Fruit fly (Drosophila melanogaster) whole organism, prepupa: Measurements from ENCODE around the gene CG14645.

Experiments
- CG10669 ChIP-seq: fragments of 200-800 bp; sonication (Bioruptor generic); optimal IDR thresholded peaks from 3 replicates; lab custom pipeline; 2018; ENCODE audit warnings: missing biosample characterization, mild to moderate bottlenecking, missing genetic modification characterization, moderate library complexity
- CG11294 ChIP-seq: fragments of 200-800 bp; sonication (Bioruptor generic); IDR thresholded peaks from 2 replicates; pipeline ENCODE4 v1.3.6; 2022; ENCODE audit warnings: missing biosample characterization, missing genetic modification characterization
- CG11902 ChIP-seq: fragments of 200-800 bp; sonication (Bioruptor generic); optimal IDR thresholded peaks from 3 replicates; lab custom pipeline; 2016; ENCODE audit warnings: missing biosample characterization, missing genetic modification characterization
- CG15336 ChIP-seq: fragments of 200-800 bp; sonication (Bioruptor generic); IDR thresholded peaks from 2 replicates; pipeline ENCODE4 v1.3.6; 2022; ENCODE audit warnings: missing biosample characterization, missing genetic modification characterization
- CG16779 ChIP-seq: fragments of 200-800 bp; sonication (Bioruptor generic); optimal IDR thresholded peaks from 3 replicates; lab custom pipeline; 2017; ENCODE audit warnings: missing biosample characterization, mild to moderate bottlenecking, missing genetic modification characterization
- CG3032 ChIP-seq: fragments of 200-800 bp; optimal IDR thresholded peaks from 2 replicates; lab custom pipeline; 2019; ENCODE audit warnings: missing biosample characterization, mild to moderate bottlenecking, missing genetic modification characterization, moderate library complexity
- CG31627 ChIP-seq: fragments of 200-800 bp; sonication (Bioruptor generic); optimal IDR thresholded peaks from 3 replicates; lab custom pipeline; 2016; ENCODE audit warnings: missing biosample characterization, missing genetic modification characterization
- CG34406 ChIP-seq: fragments of 200-800 bp; sonication (Bioruptor generic); optimal IDR thresholded peaks from 3 replicates; lab custom pipeline; 2016; ENCODE audit warnings: missing biosample characterization, missing genetic modification characterization
- CG3919 ChIP-seq: fragments of 200-800 bp; sonication (Bioruptor generic); optimal IDR thresholded peaks from 3 replicates; lab custom pipeline; 2016; ENCODE audit warnings: missing biosample characterization, missing genetic modification characterization
- CG6163 ChIP-seq: fragments of 200-800 bp; sonication (Bioruptor generic); IDR thresholded peaks from 3 replicates; pipeline ENCODE4 v1.3.6; 2022; ENCODE audit warnings: missing biosample characterization, missing genetic modification characterization
- CG6276 ChIP-seq: fragments of 200-800 bp; sonication (Bioruptor generic); optimal IDR thresholded peaks from 2 replicates; lab custom pipeline; 2017; ENCODE audit warnings: missing biosample characterization, mild to moderate bottlenecking, missing genetic modification characterization
- CG6808 ChIP-seq: fragments of 200-800 bp; sonication (Bioruptor generic); optimal IDR thresholded peaks from 3 replicates; lab custom pipeline; 2017; ENCODE audit warnings: missing biosample characterization, missing genetic modification characterization, mild to moderate bottlenecking, moderate library complexity, missing genetic modification reagents
- CG6854 ChIP-seq: fragments of 200-800 bp; sonication (Bioruptor generic); optimal IDR thresholded peaks from 2 replicates; lab custom pipeline; 2017; ENCODE audit warnings: missing biosample characterization, mild to moderate bottlenecking, missing genetic modification characterization
- CG8119 ChIP-seq: fragments of 200-800 bp; sonication (Bioruptor generic); IDR thresholded peaks from 3 replicates; pipeline ENCODE4 v1.3.6; 2022; ENCODE audit warnings: missing biosample characterization, missing genetic modification characterization
- CG8319 ChIP-seq: fragments of 200-800 bp; sonication (Bioruptor generic); optimal IDR thresholded peaks from 3 replicates; lab custom pipeline; 2016; ENCODE audit warnings: missing biosample characterization, missing genetic modification characterization
- CG8632 ChIP-seq: fragments of 200-800 bp; sonication (Bioruptor generic); optimal IDR thresholded peaks from 3 replicates; lab custom pipeline; 2016; ENCODE audit warnings: missing biosample characterization, missing genetic modification characterization
- CG9139 ChIP-seq: fragments of 200-800 bp; sonication (Bioruptor generic); optimal IDR thresholded peaks from 3 replicates; lab custom pipeline; 2017; ENCODE audit warnings: missing biosample characterization, mild to moderate bottlenecking, missing genetic modification characterization
- Eip78C ChIP-seq: fragments of 200-800 bp; sonication (Bioruptor generic); peaks from one replicate; lab custom pipeline; 2016; ENCODE audit warnings: missing biosample characterization, missing genetic modification characterization
- Ets96B ChIP-seq: fragments of 200-800 bp; optimal IDR thresholded peaks from 2 replicates; lab custom pipeline; 2019; ENCODE audit warnings: missing biosample characterization, mild to moderate bottlenecking, missing genetic modification characterization, moderate library complexity
- Gug ChIP-seq: fragments of 200-800 bp; sonication (Bioruptor generic); IDR thresholded peaks from 2 replicates; pipeline ENCODE4 v1.3.6; 2022; ENCODE audit warnings: missing biosample characterization, missing genetic modification characterization
- Hr39 ChIP-seq: fragments of 200-800 bp; sonication (Bioruptor generic); optimal IDR thresholded peaks from 2 replicates; lab custom pipeline; 2016; ENCODE audit warnings: missing biosample characterization, missing genetic modification characterization
- achi ChIP-seq: fragments of 200-800 bp; sonication (Bioruptor generic); optimal IDR thresholded peaks from 3 replicates; lab custom pipeline; 2016; ENCODE audit warnings: missing biosample characterization, missing genetic modification characterization
- acj6 ChIP-seq: fragments of 200-800 bp; sonication (Bioruptor generic); optimal IDR thresholded peaks from 3 replicates; lab custom pipeline; 2016; ENCODE audit warnings: missing biosample characterization, missing genetic modification characterization
- cyc ChIP-seq: fragments of 200-800 bp; sonication (Bioruptor generic); optimal IDR thresholded peaks from 3 replicates; lab custom pipeline; 2016; ENCODE audit warnings: missing biosample characterization, missing genetic modification characterization
- dac ChIP-seq: fragments of 200-800 bp; sonication (Bioruptor generic); optimal IDR thresholded peaks from 2 replicates; lab custom pipeline; 2017; ENCODE audit warnings: missing biosample characterization, mild to moderate bottlenecking, missing genetic modification characterization
- esn ChIP-seq: fragments of 200-800 bp; sonication (Bioruptor generic); optimal IDR thresholded peaks from 2 replicates; lab custom pipeline; 2016; ENCODE audit warnings: missing biosample characterization, mild to moderate bottlenecking, missing genetic modification characterization, moderate library complexity
- fd59A ChIP-seq: fragments of 200-800 bp; sonication (Bioruptor generic); optimal IDR thresholded peaks from 2 replicates; lab custom pipeline; 2017; ENCODE audit warnings: missing biosample characterization, mild to moderate bottlenecking, missing genetic modification characterization, missing genetic modification reagents
- fd85E ChIP-seq: fragments of 200-800 bp; sonication (Bioruptor generic); optimal IDR thresholded peaks from 3 replicates; lab custom pipeline; 2016; ENCODE audit warnings: missing biosample characterization, missing genetic modification characterization
- fkh ChIP-seq: fragments of 200-800 bp; sonication (Bioruptor generic); optimal IDR thresholded peaks from 3 replicates; lab custom pipeline; 2017; ENCODE audit warnings: missing biosample characterization, mild to moderate bottlenecking, missing genetic modification characterization, moderate library complexity
- lz ChIP-seq: fragments of 200-800 bp; sonication (Bioruptor generic); optimal IDR thresholded peaks from 3 replicates; lab custom pipeline; 2016; ENCODE audit warnings: missing biosample characterization, missing genetic modification characterization
- spab ChIP-seq: fragments of 200-800 bp; sonication (Bioruptor generic); optimal IDR thresholded peaks from 2 replicates; lab custom pipeline; 2017; ENCODE audit warnings: missing biosample characterization, mild to moderate bottlenecking, missing genetic modification characterization, missing genetic modification reagents
- ss ChIP-seq, 2 experiments: fragments of 200-800 bp; sonication (Bioruptor generic); optimal IDR thresholded peaks; 2 replicates in 1 of 2; 3 replicates in 1 of 2; lab custom pipeline; 2017 to 2018; ENCODE audit warnings: mild to moderate bottlenecking in 2 of 2, missing biosample characterization in 2 of 2, missing genetic modification characterization in 2 of 2, moderate library complexity in 1 of 2
- svp ChIP-seq: fragments of 200-800 bp; sonication (Bioruptor generic); peaks from one replicate; lab custom pipeline; 2016; ENCODE audit warnings: missing biosample characterization, missing genetic modification characterization
- vri ChIP-seq: fragments of 200-800 bp; sonication (Bioruptor generic); optimal IDR thresholded peaks from 3 replicates; lab custom pipeline; 2016; ENCODE audit warnings: missing biosample characterization, mild to moderate bottlenecking, missing genetic modification characterization

CG14645 gene

DNA sequence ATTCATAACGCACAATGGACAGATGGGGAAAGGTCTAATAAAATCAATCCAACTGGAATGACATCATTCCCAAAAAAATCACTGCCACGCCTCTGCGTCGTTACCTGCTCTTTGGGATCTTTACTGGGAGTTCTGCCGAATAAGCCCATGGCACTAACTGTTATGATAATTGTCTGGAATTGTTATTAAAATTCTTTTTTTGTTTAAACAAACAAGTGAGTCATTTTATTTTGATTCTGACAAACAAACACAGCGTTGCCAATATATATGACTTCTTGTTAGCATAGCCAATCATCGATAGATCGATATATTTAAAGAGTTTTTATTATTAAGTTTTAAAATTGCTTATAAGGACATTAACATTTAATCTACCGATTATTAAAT, 24.2 kb upstream of the CG14645 start, which contains the start of gene Vps24:
Vps24 (minus strand) TSS at position 265 of the 384 bp plus-strand sequence.
- TF ChIP-seq fkh (GFP tag; lab: Kevin White, UChicago) (peak; percentile 80), Ets96B (no peak), vri (peak; percentile 35)

DNA sequence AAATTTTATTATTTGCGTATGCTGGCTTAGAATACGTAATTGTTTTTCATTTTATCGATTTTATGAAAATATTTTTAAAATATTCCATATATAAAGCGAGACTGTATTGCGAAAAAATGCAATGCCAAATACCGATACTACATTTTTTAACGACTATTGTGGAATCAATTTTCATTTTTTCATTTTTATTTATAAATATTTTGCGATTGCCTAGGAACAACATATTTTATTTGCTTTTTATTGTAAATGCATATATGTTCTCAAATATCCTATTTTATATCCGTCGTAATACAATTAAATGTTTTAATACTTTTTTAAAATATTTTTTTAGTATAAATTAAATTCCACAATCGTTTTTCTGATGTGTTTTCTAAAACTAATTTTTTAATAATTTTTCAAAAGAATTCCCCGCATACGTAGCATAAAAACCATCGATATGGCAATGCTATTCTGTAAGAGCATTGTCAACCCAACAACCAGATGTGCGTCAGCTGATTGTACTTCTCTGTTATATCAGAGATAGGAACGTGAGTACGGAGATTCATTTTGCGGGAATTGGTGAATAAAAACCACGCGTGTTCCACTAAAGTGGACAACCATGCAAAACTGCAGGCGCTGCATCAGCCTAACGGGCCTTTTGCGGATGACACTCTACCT, 23.7 kb upstream of the CG14645 start, which contains the start of gene Suv3:
Suv3 (plus strand) TSS at position 489 of the 657 bp plus-strand sequence.
- TF ChIP-seq CG6163 (GFP tag; lab: Robert Waterston, UW) (no peak), esn (GFP tag; lab: Kevin White, UChicago) (peak; percentile 40), fd59A (GFP tag; lab: Kevin White, UChicago) (no peak), fkh (GFP tag; lab: Kevin White, UChicago) (peak; percentile 21), acj6 (peak; percentile 19), CG9139 (GFP tag; lab: Kevin White, UChicago) (no peak), CG34406 (GFP tag; lab: Kevin White, UChicago) (peak; percentile 45), CG31627 (peak; percentile 5), Gug (no peak), CG16779 (tag; lab: Kevin White, UChicago) (no peak), vri (peak; percentile 83), svp (no peak), CG8632 (peak; percentile 17), fd85E (GFP tag; lab: Kevin White, UChicago) (no peak), CG3032 (peak; percentile 61), cyc (GFP tag; lab: Kevin White, UChicago) (no peak), lz (peak; percentile 11), CG6276 (GFP tag; lab: Kevin White, UChicago) (no peak), Hr39 (GFP tag; lab: Kevin White, UChicago) (peak; percentile 5), spab (GFP tag; lab: Kevin White, UChicago) (no peak), achi (peak; percentile 46), CG11902 (GFP tag; lab: Kevin White, UChicago) (no peak), CG6808 (GFP tag; lab: Kevin White, UChicago) (no peak), dac (GFP tag; lab: Kevin White, UChicago) (no peak), Ets96B (peak; percentile 28), Eip78C (peak; percentile 74), CG6854 (GFP tag; lab: Kevin White, UChicago) (no peak), CG15336 (0 out of 2 replicates have a peak, but pooled peaks have one; percentile 17), CG8319 (GFP tag; lab: Kevin White, UChicago) (no peak), CG8119 (peak; percentile 50; the same call in 1 of the 3 replicates)

DNA sequence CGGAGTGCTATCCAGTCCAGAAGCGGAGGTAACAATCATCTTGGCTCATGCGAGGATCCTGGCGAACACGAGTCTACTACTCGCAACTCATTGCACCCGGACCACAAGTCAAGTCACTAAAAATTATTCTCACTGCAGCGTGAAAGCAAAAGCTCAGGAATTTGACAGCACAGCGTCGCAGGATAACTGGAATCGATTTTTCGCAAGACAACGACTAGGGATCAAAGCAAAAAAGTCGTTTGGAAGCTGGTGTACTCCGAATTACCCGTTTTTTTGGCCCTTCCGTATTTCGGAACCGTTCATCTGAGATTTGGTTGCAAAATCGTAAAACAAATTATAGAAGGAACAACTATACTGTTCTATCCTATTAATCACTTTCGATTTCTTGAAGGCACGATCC, 16.3 kb upstream of the CG14645 start:
- TF ChIP-seq svp, result no peak
- no peak for TF ChIP-seq Ets96B

DNA sequence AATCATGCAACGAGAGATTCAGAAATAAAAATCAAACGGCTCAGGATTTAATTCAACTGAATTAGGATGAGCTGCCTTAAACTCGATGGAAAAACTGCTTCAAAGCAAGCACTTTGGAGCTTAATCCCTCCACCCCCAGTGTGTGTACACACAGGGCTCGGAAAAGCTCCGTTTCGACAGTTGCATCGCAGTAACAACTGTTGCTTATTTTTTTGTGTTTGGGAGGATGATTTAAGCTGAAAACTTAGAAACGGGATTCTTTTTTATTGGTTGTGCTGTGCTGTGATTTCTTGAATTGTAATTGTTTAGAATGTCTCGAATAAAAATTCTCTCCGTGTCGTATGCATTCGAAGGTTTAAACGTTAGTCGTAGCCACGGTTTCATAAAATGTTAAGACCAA, 15.9 kb upstream of the CG14645 start, which contains the start of gene Syt14:
Syt14 (minus strand) TSS at position 71 of the 400 bp plus-strand sequence.
- TF ChIP-seq svp (no peak), ss (GFP tag; optimal IDR thresholded peaks at IDR 0.05; lab: Kevin White, UChicago) (no peak), lz (no peak), fkh (GFP tag; lab: Kevin White, UChicago) (no peak), esn (GFP tag; lab: Kevin White, UChicago) (no peak), CG10669 (no peak), CG3919 (no peak), CG6854 (GFP tag; lab: Kevin White, UChicago) (no peak), CG11294 (GFP tag; lab: Robert Waterston, UW) (no peak)
